Worm (Caenorhabditis elegans) whole organism, early embryonic: Measurements from ENCODE around the gene famp-1.

Experiments used
- B0310.2 ChIP-seq: sonication (generic microtip); optimal IDR thresholded peaks from 2 replicates; lab custom pipeline; 2016; ENCODE audit warnings: mild to moderate bottlenecking, missing genetic modification characterization, missing compliant biosample characterization
- F13C5.2 ChIP-seq: sonication (generic microtip); optimal IDR thresholded peaks from 2 replicates; lab custom pipeline; 2017; ENCODE audit warnings: mild to moderate bottlenecking, missing genetic modification characterization, inconsistent platforms, missing compliant biosample characterization
- aly-1 ChIP-seq: sonication (generic microtip); optimal IDR thresholded peaks from 2 replicates; lab custom pipeline; 2016; ENCODE audit warnings: missing genetic modification characterization, missing compliant biosample characterization
- ama-1 ChIP-seq: fragments of 150-350 bp; optimal IDR thresholded peaks from 2 replicates; lab custom pipeline; 2014
- ceh-13 ChIP-seq: fragments of 200-800 bp; sonication (Bioruptor generic); optimal IDR thresholded peaks from 2 replicates; lab custom pipeline; 2018; ENCODE audit warnings: mild to moderate bottlenecking, missing genetic modification characterization, missing compliant biosample characterization
- ceh-36 ChIP-seq: sonication (generic microtip); optimal IDR thresholded peaks from 2 replicates; lab custom pipeline; 2016; ENCODE audit warnings: missing genetic modification characterization, inconsistent platforms, missing compliant biosample characterization
- ets-7 ChIP-seq: sonication (generic microtip); optimal IDR thresholded peaks from 2 replicates; lab custom pipeline; 2016; ENCODE audit warnings: missing genotype, missing genetic modification characterization, missing compliant biosample characterization
- flt-1 ChIP-seq: fragments of 200-800 bp; sonication (Bioruptor generic); IDR thresholded peaks from 2 replicates; pipeline ENCODE4 v1.3.6; 2022; ENCODE audit warnings: missing genetic modification characterization, missing compliant biosample characterization
- hmbx-1 ChIP-seq: sonication (generic microtip); optimal IDR thresholded peaks from 2 replicates; lab custom pipeline; 2016; ENCODE audit warnings: mild to moderate bottlenecking, missing genetic modification characterization, missing compliant biosample characterization
- hmg-4 ChIP-seq: fragments of 200-800 bp; sonication (Bioruptor generic); optimal IDR thresholded peaks from 2 replicates; lab custom pipeline; 2018; ENCODE audit warnings: mild to moderate bottlenecking, missing genetic modification characterization, missing compliant biosample characterization
- hnd-1 ChIP-seq: sonication (generic microtip); optimal IDR thresholded peaks from 2 replicates; lab custom pipeline; 2016; ENCODE audit warnings: missing genetic modification characterization, missing compliant biosample characterization
- pes-1 ChIP-seq: fragments of 200-800 bp; sonication (Bioruptor generic); IDR thresholded peaks from 2 replicates; pipeline ENCODE4 v1.3.6; 2022; ENCODE audit warnings: missing genetic modification reagents, missing genetic modification characterization, missing compliant biosample characterization
- scrt-1 ChIP-seq: fragments of 200-800 bp; sonication (Bioruptor generic); IDR thresholded peaks from 2 replicates; pipeline ENCODE4 v1.3.6; 2022; ENCODE audit warnings: missing genetic modification characterization, missing compliant biosample characterization
- sea-1 ChIP-seq: fragments of 200-800 bp; sonication (Bioruptor generic); conservative IDR thresholded peaks from 2 replicates; pipeline ENCODE4 v1.3.6; 2022; ENCODE audit warnings: missing genetic modification characterization, missing compliant biosample characterization
- tbx-11 ChIP-seq: fragments of 200-800 bp; sonication (Bioruptor generic); IDR thresholded peaks from 2 replicates; pipeline ENCODE4 v1.3.6; 2022; ENCODE audit warnings: missing genetic modification characterization, missing compliant biosample characterization
- tbx-37 ChIP-seq: fragments of 200-800 bp; sonication (Bioruptor generic); conservative IDR thresholded peaks from 2 replicates; pipeline ENCODE4 v1.3.6; 2022; ENCODE audit warnings: missing genetic modification reagents, missing genetic modification characterization, missing compliant biosample characterization
- tra-4 ChIP-seq: sonication (generic microtip); optimal IDR thresholded peaks from 2 replicates; lab custom pipeline; 2017; ENCODE audit warnings: missing genetic modification characterization, missing compliant biosample characterization

famp-1 gene

ce11 chrIV:2263564-2263963, at the start of gene famp-1:
TSS of gene famp-1 (minus strand) at chrIV:2263664.
- TF ChIP-seq tra-4 (tag; lab: Kevin White, UChicago) (no peak), ceh-13 (GFP tag; lab: Kevin White, UChicago) (no peak), ceh-36 (tag; lab: Kevin White, UChicago) (no peak), flt-1 (GFP tag; lab: Robert Waterston, UW) (no peak), scrt-1 (GFP tag; lab: Robert Waterston, UW) (no peak), ets-7 (tag; lab: Kevin White, UChicago) (no peak), B0310.2 (tag; lab: Kevin White, UChicago) (no peak), aly-1 (tag; lab: Kevin White, UChicago) (no peak), F13C5.2 (no peak), hmbx-1 (no peak), pes-1 (no peak), ama-1 (lab: Kevin White, UChicago) (no peak), hmg-4 (GFP tag; lab: Kevin White, UChicago) (no peak)

ce11 chrIV:2311554-2311953, 48.1 kb upstream of the famp-1 start:
- TF ChIP-seq hnd-1 (tag; lab: Kevin White, UChicago) (no peak), hmbx-1 (no peak), aly-1 (tag; lab: Kevin White, UChicago) (no peak), scrt-1 (GFP tag; lab: Robert Waterston, UW) (no peak), pes-1 (no peak), tra-4 (tag; lab: Kevin White, UChicago) (no peak), sea-1 (GFP tag; lab: Robert Waterston, UW) (no peak), ama-1 (lab: Kevin White, UChicago) (no peak), B0310.2 (tag; lab: Kevin White, UChicago) (no peak), tbx-37 (GFP tag; lab: Robert Waterston, UW) (no peak), flt-1 (GFP tag; lab: Robert Waterston, UW) (no peak), hmg-4 (GFP tag; lab: Kevin White, UChicago) (no peak), tbx-11 (GFP tag; lab: Robert Waterston, UW) (no peak)

DNA sequence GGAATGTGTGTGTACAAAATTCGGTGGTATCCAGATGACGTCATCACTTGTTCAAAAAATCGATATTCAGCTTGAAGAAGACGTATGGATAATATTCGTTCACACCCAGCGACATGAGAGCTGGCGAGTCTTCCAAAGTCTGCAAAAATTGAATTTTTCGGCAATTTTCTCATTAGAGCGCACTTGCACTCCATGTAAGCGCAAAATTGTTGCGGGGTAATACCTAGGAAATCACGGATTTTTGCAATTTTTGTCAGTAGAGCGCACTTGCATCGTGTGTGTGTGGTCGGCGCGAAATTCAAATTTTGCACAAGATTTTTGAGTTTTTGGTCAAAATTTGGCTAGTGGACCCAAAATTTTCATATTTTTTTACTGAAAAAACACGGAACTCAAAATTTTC, 44.7 kb upstream of the famp-1 start:
- TF ChIP-seq ceh-13 (GFP tag; lab: Kevin White, UChicago) (no peak), aly-1 (tag; lab: Kevin White, UChicago) (no peak), tbx-37 (GFP tag; lab: Robert Waterston, UW) (no peak), hmbx-1 (no peak), ets-7 (tag; lab: Kevin White, UChicago) (no peak), sea-1 (GFP tag; lab: Robert Waterston, UW) (no peak)

DNA sequence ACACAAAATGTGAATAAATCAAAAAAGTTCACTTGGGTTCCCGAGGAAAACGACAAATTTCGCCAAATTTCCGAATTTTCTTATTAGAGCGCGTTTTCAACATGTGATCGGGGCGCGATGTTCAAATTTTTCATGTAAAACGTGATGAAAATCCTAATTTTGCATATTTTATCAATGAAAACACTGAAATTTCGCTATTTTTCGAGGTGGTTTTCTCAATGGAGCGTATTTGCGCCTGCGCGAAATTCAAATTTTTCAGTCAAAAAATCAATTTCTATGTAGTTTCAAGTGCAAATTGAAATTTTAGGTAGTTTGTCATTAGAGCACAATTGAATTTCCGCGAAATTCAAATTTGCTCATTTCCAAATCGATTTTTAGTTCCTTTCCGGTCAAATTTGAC, 43.9 kb upstream of the famp-1 start:
- no peak for TF ChIP-seq F13C5.2
- no peak for TF ChIP-seq scrt-1 (GFP tag; lab: Robert Waterston, UW)
- TF ChIP-seq ama-1 (lab: Kevin White, UChicago): no peak
- TF ChIP-seq sea-1 (GFP tag; lab: Robert Waterston, UW): no peak
- no peak for TF ChIP-seq tbx-11 (GFP tag; lab: Robert Waterston, UW)
- no peak for TF ChIP-seq tbx-37 (GFP tag; lab: Robert Waterston, UW)
- no peak for TF ChIP-seq B0310.2 (tag; lab: Kevin White, UChicago)
- TF ChIP-seq ceh-13 (GFP tag; lab: Kevin White, UChicago): no peak
- TF ChIP-seq flt-1 (GFP tag; lab: Robert Waterston, UW): no peak
- no peak for TF ChIP-seq ceh-36 (tag; lab: Kevin White, UChicago)
- no peak for TF ChIP-seq tra-4 (tag; lab: Kevin White, UChicago)
- TF ChIP-seq aly-1 (tag; lab: Kevin White, UChicago): no peak
- TF ChIP-seq hmg-4 (GFP tag; lab: Kevin White, UChicago): no peak
- no peak for TF ChIP-seq pes-1
- TF ChIP-seq ets-7 (tag; lab: Kevin White, UChicago): no peak
- no peak for TF ChIP-seq hmbx-1

ce11 chrIV:2306447-2306846, 43.0 kb upstream of the famp-1 start, which contains the start of gene mksr-2:
TSS of gene mksr-2 (minus strand) at chrIV:2306547.
- TF ChIP-seq flt-1 (GFP tag; lab: Robert Waterston, UW) (no peak), ets-7 (tag; lab: Kevin White, UChicago) (no peak), hnd-1 (tag; lab: Kevin White, UChicago) (no peak), B0310.2 (tag; lab: Kevin White, UChicago) (no peak), hmbx-1 (no peak), scrt-1 (GFP tag; lab: Robert Waterston, UW) (no peak), ama-1 (lab: Kevin White, UChicago) (no peak), ceh-13 (GFP tag; lab: Kevin White, UChicago) (no peak), F13C5.2 (no peak), tbx-11 (GFP tag; lab: Robert Waterston, UW) (no peak), tbx-37 (GFP tag; lab: Robert Waterston, UW) (no peak), hmg-4 (GFP tag; lab: Kevin White, UChicago) (no peak), tra-4 (tag; lab: Kevin White, UChicago) (no peak)

ce11 chrIV:2300186-2300585, 36.7 kb upstream of the famp-1 start, which contains the start of gene lin-1:
TSS of gene lin-1 (minus strand) at chrIV:2300286.
- no peak for TF ChIP-seq tra-4 (tag; lab: Kevin White, UChicago)
- no peak for TF ChIP-seq hnd-1 (tag; lab: Kevin White, UChicago)
- TF ChIP-seq tbx-11 (GFP tag; lab: Robert Waterston, UW): no peak
- TF ChIP-seq aly-1 (tag; lab: Kevin White, UChicago): no peak
- no peak for TF ChIP-seq ets-7 (tag; lab: Kevin White, UChicago)
- TF ChIP-seq tbx-37 (GFP tag; lab: Robert Waterston, UW): no peak
- TF ChIP-seq ama-1 (lab: Kevin White, UChicago): no peak
- no peak for TF ChIP-seq ceh-13 (GFP tag; lab: Kevin White, UChicago)
- TF ChIP-seq flt-1 (GFP tag; lab: Robert Waterston, UW): no peak
- TF ChIP-seq B0310.2 (tag; lab: Kevin White, UChicago): no peak
- TF ChIP-seq scrt-1 (GFP tag; lab: Robert Waterston, UW): no peak

- TF ChIP-seq scrt-1 (GFP tag; lab: Robert Waterston, UW): no peak
- no peak for TF ChIP-seq hnd-1 (tag; lab: Kevin White, UChicago)
- TF ChIP-seq sea-1 (GFP tag; lab: Robert Waterston, UW): no peak
- TF ChIP-seq aly-1 (tag; lab: Kevin White, UChicago): no peak
- TF ChIP-seq tbx-11 (GFP tag; lab: Robert Waterston, UW): no peak
- no peak for TF ChIP-seq hmbx-1
- no peak for TF ChIP-seq F13C5.2
- TF ChIP-seq tra-4 (tag; lab: Kevin White, UChicago): no peak
Measured at ce11 chrIV:2298388-2298787, 34.9 kb upstream of the famp-1 start.
